Worm (Caenorhabditis elegans): ENCODE data around the gene lem-4.
A peak's percentile ranks its signal among the peaks of the same experiment; 100 is the strongest.

The lem-4 gene

DNA sequence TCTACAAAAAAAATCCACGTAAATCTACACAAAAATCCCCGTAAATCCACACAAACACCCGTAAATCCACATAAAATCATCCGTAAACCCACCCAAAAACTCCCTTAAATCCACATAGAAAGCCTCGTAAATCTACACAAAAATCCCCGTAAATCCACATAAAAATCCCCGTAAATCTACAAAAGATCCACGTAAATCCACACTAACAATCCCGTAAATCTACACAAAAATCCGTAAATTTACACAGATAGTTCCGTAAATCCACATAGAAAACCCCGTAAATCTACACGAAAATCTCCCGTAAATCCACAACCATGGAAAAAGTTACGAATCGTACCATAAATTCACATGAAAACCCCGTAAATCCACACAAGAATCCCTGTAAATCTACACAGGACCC lies 24.1 kb upstream of the lem-4 start:
- TF ChIP-seq R02D3.7 (tag; optimal IDR thresholded peaks at IDR 0.05), result no peak
- TF ChIP-seq blmp-1 (tag; optimal IDR thresholded peaks at IDR 0.05; ENCODE audit: insufficient read depth), result no peak
- TF ChIP-seq lin-11 (tag; optimal IDR thresholded peaks at IDR 0.05), result no peak
- no peak for TF ChIP-seq crh-2 (tag; optimal IDR thresholded peaks at IDR 0.05)
- TF ChIP-seq mdl-1 (tag; optimal IDR thresholded peaks at IDR 0.05), result no peak

DNA sequence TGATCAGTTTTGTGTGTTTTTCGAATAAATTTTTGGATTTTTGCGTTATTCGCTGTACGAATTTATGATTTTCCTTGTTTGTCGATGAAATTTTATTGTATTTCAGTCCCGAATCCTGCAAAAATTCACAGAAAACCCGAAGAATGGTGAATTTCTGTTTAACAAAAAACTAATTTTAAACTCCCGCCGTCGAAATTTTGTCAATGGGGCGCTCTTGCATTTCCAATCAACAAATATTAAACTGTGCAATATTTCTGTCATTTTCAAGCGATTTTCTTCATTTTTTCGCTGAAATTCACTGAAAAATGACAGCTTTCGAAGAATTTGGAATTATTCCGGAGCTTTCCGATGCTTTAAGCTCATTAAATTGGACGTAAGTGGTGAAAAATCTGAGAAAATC lies 20.1 kb upstream of the lem-4 start, which contains the start of gene Y55F3BR.1:
TSS of gene Y55F3BR.1 (plus strand) at position 115 of the 400 bp plus-strand sequence.
- TF ChIP-seq unc-39 (tag; optimal IDR thresholded peaks at IDR 0.05) (no peak), gmeb-1 (tag; optimal IDR thresholded peaks at IDR 0.05) (peak; percentile 98), egl-27 (tag; optimal IDR thresholded peaks at IDR 0.05) (no peak), ztf-11 (tag; optimal IDR thresholded peaks at IDR 0.05) (no peak), C34F6.9 (tag; optimal IDR thresholded peaks at IDR 0.05) (peak; percentile 63), nhr-25 (tag; optimal IDR thresholded peaks at IDR 0.05) (peak; percentile 30), nhr-129 (tag; optimal IDR thresholded peaks at IDR 0.05) (peak; percentile 46), lin-13 (GFP tag; optimal IDR thresholded peaks at IDR 0.05) (peak; percentile 51), nhr-77 (tag; optimal IDR thresholded peaks at IDR 0.05) (peak; percentile 23), crh-2 (tag; optimal IDR thresholded peaks at IDR 0.05) (peak; percentile 58), sma-3 (GFP tag; optimal IDR thresholded peaks at IDR 0.05) (peak; percentile 38), R02D3.7 (tag; optimal IDR thresholded peaks at IDR 0.05) (no peak), peb-1 (tag; optimal IDR thresholded peaks at IDR 0.05) (no peak), snpc-4 (tag; optimal IDR thresholded peaks at IDR 0.05) (peak; percentile 74), unc-55 (GFP tag; optimal IDR thresholded peaks at IDR 0.05) (peak; percentile 81), lsy-2 (tag; optimal IDR thresholded peaks at IDR 0.05) (peak; percentile 48 to 82), fos-1 (tag; optimal IDR thresholded peaks at IDR 0.05) (no peak)

DNA sequence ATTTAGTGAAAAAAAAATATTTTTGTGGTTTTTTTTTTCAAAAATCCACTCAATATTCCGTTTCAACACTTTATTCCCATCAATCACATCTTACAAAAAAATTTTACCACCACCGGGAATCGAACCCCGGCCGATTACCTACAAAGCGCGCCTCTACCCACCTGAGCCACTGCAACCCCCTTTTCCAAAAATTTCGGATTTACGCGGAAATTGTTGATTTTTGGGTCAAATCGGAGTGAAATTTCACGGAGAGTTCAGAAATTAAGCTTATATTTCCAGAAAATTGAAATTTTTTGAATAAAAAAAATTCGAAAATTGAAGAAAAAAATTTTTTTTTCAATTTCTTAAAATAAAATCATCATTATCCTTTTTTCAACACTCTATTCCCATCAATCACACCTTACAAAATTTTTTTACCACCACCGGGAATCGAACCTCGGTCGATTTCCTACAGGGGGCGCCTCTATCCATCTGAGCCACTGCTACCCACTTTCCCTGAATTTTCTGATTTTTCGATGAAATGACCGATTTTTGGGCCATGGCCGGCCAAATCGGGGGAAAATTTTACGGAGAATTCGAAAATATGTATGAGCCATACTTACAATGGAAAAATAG lies 18.7 kb upstream of the lem-4 start:
- TF ChIP-seq alr-1 (tag; optimal IDR thresholded peaks at IDR 0.05) (no peak), ceh-82 (tag; optimal IDR thresholded peaks at IDR 0.05) (no peak), skn-1 (tag; optimal IDR thresholded peaks at IDR 0.05) (no peak), gmeb-1 (tag; optimal IDR thresholded peaks at IDR 0.05) (no peak), peb-1 (tag; optimal IDR thresholded peaks at IDR 0.05) (no peak), ztf-4 (tag; optimal IDR thresholded peaks at IDR 0.05) (no peak), F13H6.1 (tag; optimal IDR thresholded peaks at IDR 0.05) (no peak), nhr-77 (tag; optimal IDR thresholded peaks at IDR 0.05) (no peak), lin-39 (tag; optimal IDR thresholded peaks at IDR 0.05) (no peak), elt-3 (tag; optimal IDR thresholded peaks at IDR 0.05) (no peak), dmd-4 (tag; optimal IDR thresholded peaks at IDR 0.05) (no peak), mdl-1 (tag; optimal IDR thresholded peaks at IDR 0.05) (no peak), ceh-16 (tag; optimal IDR thresholded peaks at IDR 0.05) (no peak), R02D3.7 (tag; optimal IDR thresholded peaks at IDR 0.05) (no peak), ama-1 (optimal IDR thresholded peaks at IDR 0.05) (no peak), ztf-11 (tag; optimal IDR thresholded peaks at IDR 0.05) (no peak), nhr-11 (tag; optimal IDR thresholded peaks at IDR 0.05) (no peak)

DNA sequence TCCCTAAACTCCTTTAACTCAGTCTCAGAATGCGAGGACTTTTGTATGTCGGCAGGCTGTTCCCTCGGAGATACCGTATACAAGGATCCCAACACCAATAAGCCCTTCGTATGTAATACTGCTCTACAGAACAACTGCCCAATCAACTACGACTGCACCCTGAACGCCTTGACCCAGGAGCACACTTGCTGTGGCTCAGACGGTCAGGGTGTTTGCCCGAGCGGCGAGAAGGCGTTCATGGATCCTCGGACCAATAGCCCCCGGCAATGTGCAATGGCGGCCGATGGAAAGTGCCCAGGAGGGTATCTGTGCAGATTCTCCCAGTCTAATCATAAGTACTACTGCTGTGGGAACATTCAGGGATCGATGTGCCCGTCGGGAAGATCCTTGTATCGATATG lies 14.1 kb upstream of the lem-4 start:
- TF ChIP-seq nhr-237 (tag; optimal IDR thresholded peaks at IDR 0.05), result no peak
- TF ChIP-seq C34F6.9 (tag; optimal IDR thresholded peaks at IDR 0.05), result no peak
- TF ChIP-seq nhr-6 (tag; optimal IDR thresholded peaks at IDR 0.05), result no peak
- TF ChIP-seq elt-1 (tag; optimal IDR thresholded peaks at IDR 0.05), result no peak
- TF ChIP-seq Y55F3AM.14 (GFP tag; optimal IDR thresholded peaks at IDR 0.05), result no peak
- TF ChIP-seq ZK546.5 (tag; optimal IDR thresholded peaks at IDR 0.05), result no peak
- no peak for TF ChIP-seq blmp-1 (tag; optimal IDR thresholded peaks at IDR 0.05; ENCODE audit: insufficient read depth)
- TF ChIP-seq mbf-1 (tag; optimal IDR thresholded peaks at IDR 0.05), result no peak
- no peak for TF ChIP-seq nhr-23 (tag; optimal IDR thresholded peaks at IDR 0.05)
- no peak for TF ChIP-seq lin-13 (GFP tag; optimal IDR thresholded peaks at IDR 0.05)
- no peak for TF ChIP-seq nhr-11 (tag; optimal IDR thresholded peaks at IDR 0.05)
- no peak for TF ChIP-seq mab-5 (tag; optimal IDR thresholded peaks at IDR 0.05)
